Worm (Caenorhabditis elegans) whole organism, L2 larva: ENCODE data around the gene ZK616.3.

Experiments
- C34F6.9 ChIP-seq: fragments of 150-350 bp; optimal IDR thresholded peaks from 2 replicates; lab custom pipeline; 2014; ENCODE audit warnings: missing biosample characterization, missing genetic modification characterization
- F13H6.1 ChIP-seq: sonication (generic microtip); optimal IDR thresholded peaks from 2 replicates; lab custom pipeline; 2016; ENCODE audit warnings: missing genetic modification characterization, missing compliant biosample characterization
- Y55F3AM.14 ChIP-seq: fragments of 200-800 bp; sonication (Bioruptor generic); optimal IDR thresholded peaks from 2 replicates; lab custom pipeline; 2018; ENCODE audit warnings: mild to moderate bottlenecking, missing genetic modification characterization, missing compliant biosample characterization
- ZK546.5 ChIP-seq: sonication (generic microtip); optimal IDR thresholded peaks from 2 replicates; lab custom pipeline; 2017; ENCODE audit warnings: missing biosample characterization, missing genetic modification characterization
- alr-1 ChIP-seq: fragments of 150-350 bp; optimal IDR thresholded peaks from 2 replicates; lab custom pipeline; 2014; ENCODE audit warnings: missing biosample characterization, missing genetic modification characterization
- aly-2 ChIP-seq: fragments of 150-350 bp; optimal IDR thresholded peaks from 2 replicates; lab custom pipeline; 2014; ENCODE audit warnings: missing biosample characterization, missing genetic modification characterization
- ama-1 ChIP-seq: fragments of 150-350 bp; optimal IDR thresholded peaks from 2 replicates; lab custom pipeline; 2018; ENCODE audit warnings: inconsistent platforms
- blmp-1 ChIP-seq: sonication (generic microtip); optimal IDR thresholded peaks from 2 replicates; lab custom pipeline; 2017; ENCODE audit warnings: missing genetic modification characterization, mild to moderate bottlenecking, missing compliant biosample characterization, antibody characterized with exemption, moderate library complexity; ENCODE audit not compliant: insufficient read depth
- ceh-16 ChIP-seq: fragments of 150-350 bp; optimal IDR thresholded peaks from 2 replicates; lab custom pipeline; 2014; ENCODE audit warnings: missing biosample characterization, missing genetic modification characterization
- ceh-82 ChIP-seq: fragments of 150-350 bp; optimal IDR thresholded peaks from 2 replicates; lab custom pipeline; 2014; ENCODE audit warnings: missing biosample characterization, missing genetic modification characterization
- crh-2 ChIP-seq: sonication (generic microtip); optimal IDR thresholded peaks from 2 replicates; lab custom pipeline; 2017; ENCODE audit warnings: missing biosample characterization, missing genetic modification characterization
- dmd-4 ChIP-seq: sonication (generic microtip); optimal IDR thresholded peaks from 2 replicates; lab custom pipeline; 2017; ENCODE audit warnings: missing biosample characterization, missing genetic modification characterization
- egl-27 ChIP-seq: sonication (generic microtip); optimal IDR thresholded peaks from 3 replicates; lab custom pipeline; 2017; ENCODE audit warnings: missing biosample characterization, missing genetic modification reagents, missing genetic modification characterization
- elt-1 ChIP-seq: fragments of 150-350 bp; optimal IDR thresholded peaks from 2 replicates; lab custom pipeline; 2014; ENCODE audit warnings: missing biosample characterization, missing genetic modification characterization
- elt-3 ChIP-seq: sonication (generic microtip); optimal IDR thresholded peaks from 2 replicates; lab custom pipeline; 2017; ENCODE audit warnings: missing biosample characterization, missing genetic modification characterization
- fos-1 ChIP-seq: fragments of 150-350 bp; optimal IDR thresholded peaks from 2 replicates; lab custom pipeline; 2014; ENCODE audit warnings: missing biosample characterization, missing genetic modification characterization
- gmeb-1 ChIP-seq: fragments of 150-350 bp; optimal IDR thresholded peaks from 2 replicates; lab custom pipeline; 2014; ENCODE audit warnings: missing biosample characterization, missing genetic modification characterization
- lin-11 ChIP-seq: fragments of 150-350 bp; sonication (generic microtip); optimal IDR thresholded peaks from 2 replicates; lab custom pipeline; 2014; ENCODE audit warnings: missing biosample characterization, missing genetic modification characterization, inconsistent platforms, mixed read lengths
- lin-13 ChIP-seq: fragments of 150-350 bp; optimal IDR thresholded peaks from 2 replicates; lab custom pipeline; 2014; ENCODE audit warnings: missing biosample characterization, missing genetic modification reagents, missing genetic modification characterization
- lin-39 ChIP-seq: fragments of 150-350 bp; optimal IDR thresholded peaks from 2 replicates; lab custom pipeline; 2014; ENCODE audit warnings: missing biosample characterization, missing genetic modification reagents, missing genetic modification characterization
- lsy-2 ChIP-seq, 2 experiments: fragments of 150-350 bp in 1 of 2; sonication (generic microtip) in 1 of 2; optimal IDR thresholded peaks; 2 replicates each; lab custom pipeline; 2014 to 2017; ENCODE audit warnings: missing biosample characterization in 2 of 2, missing genetic modification characterization in 2 of 2
- mab-5 ChIP-seq: fragments of 150-350 bp; optimal IDR thresholded peaks from 2 replicates; lab custom pipeline; 2014; ENCODE audit warnings: missing biosample characterization, missing genetic modification characterization
- mbf-1 ChIP-seq: sonication (generic microtip); optimal IDR thresholded peaks from 2 replicates; lab custom pipeline; 2017; ENCODE audit warnings: missing biosample characterization, missing genetic modification characterization
- mdl-1 ChIP-seq, 2 experiments: fragments of 150-350 bp in 1 of 2; sonication (generic microtip) in 1 of 2; optimal IDR thresholded peaks; 2 replicates each; lab custom pipeline; 2017; ENCODE audit warnings: missing biosample characterization in 2 of 2, missing genetic modification characterization in 2 of 2
- nhr-10 ChIP-seq: sonication (generic microtip); optimal IDR thresholded peaks from 2 replicates; lab custom pipeline; 2017; ENCODE audit warnings: missing biosample characterization, missing genetic modification characterization
- nhr-11 ChIP-seq: fragments of 150-350 bp; optimal IDR thresholded peaks from 2 replicates; lab custom pipeline; 2014; ENCODE audit warnings: missing biosample characterization, missing genetic modification characterization
- nhr-129 ChIP-seq: fragments of 150-350 bp; optimal IDR thresholded peaks from 2 replicates; lab custom pipeline; 2014; ENCODE audit warnings: missing biosample characterization, missing genetic modification characterization
- nhr-21 ChIP-seq: fragments of 150-350 bp; optimal IDR thresholded peaks from 2 replicates; lab custom pipeline; 2014; ENCODE audit warnings: missing biosample characterization, missing genetic modification characterization
- nhr-23 ChIP-seq: fragments of 150-350 bp; optimal IDR thresholded peaks from 2 replicates; lab custom pipeline; 2014; ENCODE audit warnings: missing biosample characterization, missing genetic modification reagents, missing genetic modification characterization
- nhr-237 ChIP-seq: fragments of 150-350 bp; optimal IDR thresholded peaks from 2 replicates; lab custom pipeline; 2014; ENCODE audit warnings: missing biosample characterization, missing genetic modification characterization
- nhr-25 ChIP-seq: fragments of 150-350 bp; sonication (generic microtip); optimal IDR thresholded peaks from 3 replicates; lab custom pipeline; 2014; ENCODE audit warnings: missing biosample characterization, missing genetic modification characterization
- nhr-6 ChIP-seq: fragments of 150-350 bp; optimal IDR thresholded peaks from 2 replicates; lab custom pipeline; 2014; ENCODE audit warnings: missing biosample characterization, missing genetic modification characterization
- nhr-77 ChIP-seq: fragments of 150-350 bp; optimal IDR thresholded peaks from 2 replicates; lab custom pipeline; 2014; ENCODE audit warnings: missing biosample characterization, missing genetic modification characterization
- peb-1 ChIP-seq: fragments of 150-350 bp; optimal IDR thresholded peaks from 2 replicates; lab custom pipeline; 2014; ENCODE audit warnings: missing biosample characterization, missing genetic modification characterization
- sem-4 ChIP-seq: fragments of 150-350 bp; optimal IDR thresholded peaks from 2 replicates; lab custom pipeline; 2014; ENCODE audit warnings: missing biosample characterization, missing genetic modification reagents, missing genetic modification characterization
- skn-1 ChIP-seq: sonication (generic microtip); optimal IDR thresholded peaks from 2 replicates; lab custom pipeline; 2017; ENCODE audit warnings: missing biosample characterization, missing genetic modification characterization
- sma-3 ChIP-seq: sonication (generic microtip); optimal IDR thresholded peaks from 2 replicates; lab custom pipeline; 2016; ENCODE audit warnings: missing genetic modification reagents, missing genetic modification characterization, missing compliant biosample characterization
- sma-9 ChIP-seq, 2 experiments: fragments of 150-350 bp in 1 of 2; sonication (generic microtip) in 1 of 2; optimal IDR thresholded peaks; 2 replicates each; lab custom pipeline; 2014 to 2016; ENCODE audit warnings: missing genetic modification characterization in 2 of 2, mild to moderate bottlenecking in 1 of 2, missing biosample characterization in 1 of 2, missing compliant biosample characterization in 1 of 2, missing genetic modification reagents in 1 of 2, moderate library complexity in 1 of 2
- snpc-4 ChIP-seq: fragments of 150-350 bp; optimal IDR thresholded peaks from 2 replicates; lab custom pipeline; 2014; ENCODE audit warnings: missing biosample characterization, missing genetic modification characterization
- unc-39 ChIP-seq: fragments of 150-350 bp; optimal IDR thresholded peaks from 2 replicates; lab custom pipeline; 2014; ENCODE audit warnings: missing biosample characterization, missing genetic modification characterization
- unc-55 ChIP-seq: fragments of 150-350 bp; sonication (generic microtip); optimal IDR thresholded peaks from 3 replicates; lab custom pipeline; 2014; ENCODE audit warnings: missing biosample characterization, missing genetic modification reagents, missing genetic modification characterization
- unc-62 ChIP-seq: fragments of 150-350 bp; optimal IDR thresholded peaks from 2 replicates; lab custom pipeline; 2014; ENCODE audit warnings: missing biosample characterization, missing genetic modification reagents, missing genetic modification characterization
- zag-1 ChIP-seq: fragments of 150-350 bp; optimal IDR thresholded peaks from 2 replicates; lab custom pipeline; 2014; ENCODE audit warnings: missing biosample characterization, missing genetic modification characterization
- ztf-1 ChIP-seq: fragments of 200-800 bp; sonication (Bioruptor generic); conservative IDR thresholded peaks from 2 replicates; pipeline ENCODE4 v1.3.6; 2022; ENCODE audit warnings: missing genetic modification characterization, missing compliant biosample characterization
- ztf-11 ChIP-seq: sonication (generic microtip); optimal IDR thresholded peaks from 2 replicates; lab custom pipeline; 2017; ENCODE audit warnings: missing biosample characterization, missing genetic modification characterization
- ztf-4 ChIP-seq: fragments of 150-350 bp; optimal IDR thresholded peaks from 2 replicates; lab custom pipeline; 2014; ENCODE audit warnings: missing biosample characterization, missing genetic modification characterization

ZK616.3 gene

ce11 chrIV:5366567-5366966 lies 30.3 kb upstream of the ZK616.3 start, which contains the start of gene sand-1:
Gene sand-1 (plus strand): TSS chrIV:5366867.
- TF ChIP-seq ztf-1 (GFP tag; lab: Robert Waterston, UW) (no peak), nhr-25 (tag; lab: Kevin White, UChicago) (no peak), egl-27 (tag; lab: Kevin White, UChicago) (no peak), fos-1 (tag; lab: Kevin White, UChicago) (no peak), sma-3 (GFP tag; lab: Kevin White, UChicago) (no peak), elt-3 (tag; lab: Kevin White, UChicago) (no peak), lin-39 (tag; lab: Kevin White, UChicago) (no peak), snpc-4 (tag; lab: Kevin White, UChicago) (no peak), unc-55 (no peak), unc-62 (GFP tag; lab: Kevin White, UChicago) (no peak)

- TF ChIP-seq ceh-16 (tag; lab: Kevin White, UChicago) (no peak), nhr-10 (tag; lab: Kevin White, UChicago) (no peak), ztf-11 (no peak), unc-55 (no peak), fos-1 (tag; lab: Kevin White, UChicago) (no peak), nhr-77 (tag; lab: Kevin White, UChicago) (no peak), gmeb-1 (tag; lab: Kevin White, UChicago) (no peak), nhr-23 (tag; lab: Kevin White, UChicago) (no peak), blmp-1 (tag; lab: Kevin White, UChicago) (no peak), sma-3 (GFP tag; lab: Kevin White, UChicago) (no peak), nhr-21 (tag; lab: Kevin White, UChicago) (no peak), aly-2 (no peak), lsy-2 (tag; optimal IDR thresholded peaks at IDR 0.05; lab: Kevin White, UChicago) (no peak), ztf-4 (no peak), lin-11 (no peak), ama-1 (lab: Kevin White, UChicago) (no peak), snpc-4 (tag; lab: Kevin White, UChicago) (no peak), egl-27 (tag; lab: Kevin White, UChicago) (no peak), skn-1 (no peak)
Observed at ce11 chrIV:5367899-5368298, 29.0 kb upstream of the ZK616.3 start.

ce11 chrIV:5368860-5369259 lies 28.0 kb upstream of the ZK616.3 start:
- TF ChIP-seq egl-27 (tag; lab: Kevin White, UChicago) = no peak
- TF ChIP-seq nhr-25 (tag; lab: Kevin White, UChicago) = peak; percentile 20
- TF ChIP-seq lin-11 = no peak
- TF ChIP-seq nhr-6 (tag; lab: Kevin White, UChicago) = no peak
- peak; percentile 52 for TF ChIP-seq unc-55
- no peak for TF ChIP-seq nhr-237
- no peak for TF ChIP-seq lin-39 (tag; lab: Kevin White, UChicago)
- TF ChIP-seq zag-1 = no peak
- no peak for TF ChIP-seq elt-3 (tag; lab: Kevin White, UChicago)
- peak; percentile 50 for TF ChIP-seq nhr-129
- no peak for TF ChIP-seq ZK546.5
- no peak for TF ChIP-seq lin-13 (GFP tag; lab: Kevin White, UChicago)
- peak in 1 of 2 experiments; percentile 45 for TF ChIP-seq lsy-2 (tag; optimal IDR thresholded peaks at IDR 0.05; lab: Kevin White, UChicago)
- TF ChIP-seq sma-3 (GFP tag; lab: Kevin White, UChicago) = no peak
- no peak for TF ChIP-seq elt-1 (tag; lab: Kevin White, UChicago)
- no peak for TF ChIP-seq skn-1
- TF ChIP-seq dmd-4 = no peak
- TF ChIP-seq mdl-1 (tag; optimal IDR thresholded peaks at IDR 0.05; lab: Kevin White, UChicago) = no peak
- no peak for TF ChIP-seq ceh-16 (tag; lab: Kevin White, UChicago)
- no peak for TF ChIP-seq gmeb-1 (tag; lab: Kevin White, UChicago)
- no peak for TF ChIP-seq blmp-1 (tag; lab: Kevin White, UChicago)
- TF ChIP-seq F13H6.1 = peak; percentile 29
- no peak for TF ChIP-seq sem-4
- TF ChIP-seq ztf-11 = no peak
- TF ChIP-seq unc-39 = no peak
- peak; percentile 63 for TF ChIP-seq C34F6.9
- TF ChIP-seq nhr-11 (tag; lab: Kevin White, UChicago) = no peak
- TF ChIP-seq ama-1 (lab: Kevin White, UChicago) = no peak
- no peak for TF ChIP-seq aly-2
- TF ChIP-seq nhr-10 (tag; lab: Kevin White, UChicago) = no peak
- no peak for TF ChIP-seq ztf-4
- no peak for TF ChIP-seq nhr-77 (tag; lab: Kevin White, UChicago)
- no peak for TF ChIP-seq nhr-23 (tag; lab: Kevin White, UChicago)
- TF ChIP-seq peb-1 (tag; lab: Kevin White, UChicago) = no peak
- TF ChIP-seq alr-1 = no peak
- no peak for TF ChIP-seq ztf-1 (GFP tag; lab: Robert Waterston, UW)
- no peak for TF ChIP-seq ceh-82 (tag; lab: Kevin White, UChicago)
- TF ChIP-seq mab-5 = no peak
- TF ChIP-seq crh-2 (tag; lab: Kevin White, UChicago) = peak; percentile 34
- TF ChIP-seq nhr-21 (tag; lab: Kevin White, UChicago) = no peak
- no peak for TF ChIP-seq mbf-1
- peak; percentile 11 for TF ChIP-seq sma-9 (GFP tag; optimal IDR thresholded peaks at IDR 0.05; lab: Kevin White, UChicago)
- no peak for TF ChIP-seq sma-9 (tag; optimal IDR thresholded peaks at IDR 0.05; lab: Kevin White, UChicago)
- TF ChIP-seq Y55F3AM.14 = no peak
